Worm (Caenorhabditis elegans) whole organism, young adult: ENCODE results near the gene Y71H2AM.1.

ENCODE experiments used
- D2030.7 ChIP-seq: fragments of 200-800 bp; sonication (Bioruptor generic); IDR thresholded peaks from 2 replicates; pipeline ENCODE4 v1.3.6; 2022; ENCODE audit warnings: missing genetic modification reagents, missing genetic modification characterization, missing compliant biosample characterization
- him-1 ChIP-seq: sonication (generic microtip); optimal IDR thresholded peaks from 2 replicates; lab custom pipeline; 2016; ENCODE audit warnings: missing genotype, missing genetic modification reagents, missing genetic modification characterization, missing compliant biosample characterization
- nhr-179 ChIP-seq: sonication (generic microtip); optimal IDR thresholded peaks from 2 replicates; lab custom pipeline; 2016; ENCODE audit warnings: mild to moderate bottlenecking, missing genetic modification characterization, missing compliant biosample characterization
- ztf-3 ChIP-seq: fragments of 200-800 bp; sonication (Bioruptor generic); optimal IDR thresholded peaks from 2 replicates; lab custom pipeline; 2018; ENCODE audit warnings: mild to moderate bottlenecking, missing genetic modification characterization, missing compliant biosample characterization

DNA sequence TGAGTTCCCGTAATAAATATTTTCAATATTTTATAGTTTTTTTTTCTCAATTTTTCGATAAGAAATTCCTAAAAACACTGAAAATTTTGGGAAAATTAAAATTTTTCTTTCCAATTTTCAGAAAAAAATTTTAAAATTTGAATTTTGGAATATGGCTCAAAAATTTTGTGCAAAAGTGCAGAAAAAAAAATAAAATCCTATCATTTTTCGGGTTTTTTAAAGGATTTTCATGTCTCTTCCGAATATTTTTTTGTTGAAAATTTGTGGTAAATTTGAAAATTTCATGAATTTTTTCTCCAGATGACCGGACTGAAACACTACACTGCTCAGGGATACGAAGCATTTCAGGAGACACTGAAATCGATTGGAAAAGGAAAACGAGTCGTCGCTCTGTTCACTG is 7.5 kb downstream of the Y71H2AM.1 start, which contains the start of gene txdc-17:
- TF ChIP-seq D2030.7 (no peak), him-1 (tag; lab: Kevin White, UChicago) (no peak), ztf-3 (no peak), nhr-179 (tag; lab: Kevin White, UChicago) (no peak)
